Worm (Caenorhabditis elegans): ENCODE results near the gene elt-3.

DNA sequence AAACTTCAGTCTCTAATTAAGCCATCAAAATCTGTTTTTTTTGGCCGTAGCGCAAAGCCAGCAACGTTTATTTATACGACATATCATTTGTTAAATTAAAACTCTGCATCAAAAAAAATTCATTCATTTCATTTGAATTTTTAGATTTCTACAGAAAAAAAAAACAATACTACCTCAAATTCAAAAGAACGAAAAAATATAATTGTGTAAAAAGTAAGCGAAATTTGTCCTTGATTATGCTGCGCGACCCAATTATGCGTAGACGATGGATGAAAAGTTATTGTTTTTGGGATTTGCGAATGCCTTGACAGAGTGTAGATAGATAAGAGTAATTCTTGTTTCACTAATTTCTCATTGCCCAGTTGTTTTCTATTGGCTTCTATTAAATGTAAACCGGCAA lies 28.5 kb downstream of the elt-3 start, which contains the start of gene F48F7.3:
- TF ChIP-seq C34B4.2 (tag; optimal IDR thresholded peaks at IDR 0.05), result no peak
- TF ChIP-seq tbx-2 (tag; optimal IDR thresholded peaks at IDR 0.05), result no peak
- TF ChIP-seq ztf-11 (tag; optimal IDR thresholded peaks at IDR 0.05), result no peak
- no peak for TF ChIP-seq zag-1 (tag; optimal IDR thresholded peaks at IDR 0.05)
- TF ChIP-seq zip-4 (GFP tag; optimal IDR thresholded peaks at IDR 0.05), result no peak
- no peak for TF ChIP-seq unc-62 (GFP tag; optimal IDR thresholded peaks at IDR 0.05)
- TF ChIP-seq ceh-82 (tag; optimal IDR thresholded peaks at IDR 0.05), result no peak
- TF ChIP-seq lsy-2 (tag; optimal IDR thresholded peaks at IDR 0.05), result no peak
- TF ChIP-seq irx-1 (tag; optimal IDR thresholded peaks at IDR 0.05), result no peak
- no peak for TF ChIP-seq nhr-28 (tag; optimal IDR thresholded peaks at IDR 0.05)
- TF ChIP-seq nhr-12 (tag; optimal IDR thresholded peaks at IDR 0.05), result no peak
- no peak for TF ChIP-seq unc-130 (tag; optimal IDR thresholded peaks at IDR 0.05)
- TF ChIP-seq mef-2 (tag; optimal IDR thresholded peaks at IDR 0.05), result no peak
- no peak for TF ChIP-seq unc-98 (GFP tag; IDR thresholded peaks at IDR 0.05)

Measured in whole organism, L1 larva.